Worm (Caenorhabditis elegans): Measurements from ENCODE around the gene T16G12.1.

DNA sequence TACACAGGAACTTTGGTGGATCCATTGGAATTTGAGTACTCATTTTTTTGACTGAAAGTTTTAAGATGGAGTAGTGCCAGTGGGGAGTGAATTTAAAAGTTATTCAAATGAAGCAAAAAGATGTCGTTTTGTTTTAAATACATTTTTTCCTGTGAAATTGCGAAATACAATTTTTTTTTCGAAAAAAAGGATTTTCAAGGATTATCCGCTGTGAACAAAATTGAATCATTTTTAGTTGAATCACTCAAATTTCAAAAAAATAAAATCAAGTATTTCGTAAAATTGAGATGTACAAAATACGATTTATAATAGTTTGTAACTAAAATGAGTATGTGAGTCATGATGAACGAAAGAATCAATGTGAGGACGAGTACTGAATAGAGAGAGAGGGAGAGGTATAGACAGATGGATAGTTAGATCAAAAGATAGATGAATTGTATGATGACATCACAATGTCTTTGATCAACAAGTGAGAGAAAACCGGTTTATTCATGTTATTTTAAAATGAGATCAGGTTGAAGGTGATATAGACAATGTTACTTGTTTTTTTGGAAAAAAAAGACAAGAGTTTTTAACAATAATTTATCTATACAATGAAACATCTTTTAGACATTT is 42.8 kb downstream of the T16G12.1 start, which contains the start of gene C05B5.8:
- TF ChIP-seq med-1 (GFP tag; optimal IDR thresholded peaks at IDR 0.05; ENCODE audit: insufficient read depth) (no peak), flt-1 (GFP tag; IDR thresholded peaks at IDR 0.05) (no peak), cog-1 (tag; optimal IDR thresholded peaks at IDR 0.05) (no peak), klf-2 (GFP tag; conservative IDR thresholded peaks at IDR 0.05) (no peak)

Measured in whole organism, midembryonic.